Worm (Caenorhabditis elegans): Measurements from ENCODE around the gene ZK546.2.

DNA sequence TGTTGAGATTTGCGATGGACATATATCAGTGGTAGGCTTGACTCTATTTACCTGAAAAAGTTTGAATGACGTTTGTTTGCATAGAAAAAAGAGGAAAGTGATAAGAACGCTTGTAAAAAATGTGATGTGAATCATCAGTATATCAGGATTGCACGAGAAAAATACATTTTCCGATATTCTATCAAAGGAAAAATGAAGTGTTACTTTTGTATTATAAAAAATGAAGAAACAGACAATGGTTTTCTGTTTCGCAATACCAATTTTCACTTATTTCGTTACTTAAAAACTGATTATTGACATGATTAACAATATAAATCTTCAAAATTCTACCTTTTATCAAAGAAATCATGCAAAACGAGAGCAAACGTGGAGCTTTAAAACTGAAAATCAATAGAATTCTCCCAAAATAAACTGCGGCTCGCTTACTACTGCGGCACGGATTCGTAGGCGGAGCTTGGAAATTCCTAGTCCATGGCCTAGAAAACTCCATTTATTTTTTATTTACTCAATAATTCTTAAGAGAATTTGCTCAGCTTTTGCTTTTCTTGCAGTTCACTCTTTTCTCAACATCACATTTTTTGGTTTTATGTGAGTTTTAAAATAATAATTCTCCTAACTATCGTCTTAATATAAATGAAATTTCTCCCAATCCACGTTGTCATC lies 47.8 kb downstream of the ZK546.2 start, which contains the start of the genes eif-1 and vps-24:
- TF ChIP-seq tbx-2 (tag; optimal IDR thresholded peaks at IDR 0.05) (peak; percentile 47), nhr-77 (tag; optimal IDR thresholded peaks at IDR 0.05) (no peak), Y116A8C.19 (tag; optimal IDR thresholded peaks at IDR 0.05; ENCODE audit: borderline replicate concordance) (no peak), nhr-20 (tag; optimal IDR thresholded peaks at IDR 0.05) (peak; percentile 27), sptf-1 (tag; optimal IDR thresholded peaks at IDR 0.05) (no peak), nhr-28 (tag; optimal IDR thresholded peaks at IDR 0.05) (no peak), lir-3 (tag; optimal IDR thresholded peaks at IDR 0.05; ENCODE audit: poor library complexity) (peak; percentile 58), fkh-10 (GFP tag; optimal IDR thresholded peaks at IDR 0.05) (no peak), ama-1 (optimal IDR thresholded peaks at IDR 0.05) (no peak)

Data from whole organism, L1 larva.